Worm (Caenorhabditis elegans) whole organism, late embryonic: ENCODE measurements around the gene ZK1248.5.

Source experiments
- C08G9.2 ChIP-seq: sonication (generic microtip); optimal IDR thresholded peaks from 2 replicates; lab custom pipeline; 2016; ENCODE audit warnings: mild to moderate bottlenecking, missing genetic modification characterization, moderate library complexity, missing compliant biosample characterization
- K09A11.1 ChIP-seq: sonication (generic microtip); optimal IDR thresholded peaks from 2 replicates; lab custom pipeline; 2017; ENCODE audit warnings: antibody characterized with exemption, mild to moderate bottlenecking, missing genetic modification characterization, missing compliant biosample characterization; ENCODE audit not compliant: insufficient read depth
- T23F11.4 ChIP-seq: fragments of 200-800 bp; sonication (Bioruptor generic); optimal IDR thresholded peaks from 2 replicates; lab custom pipeline; 2018; ENCODE audit warnings: mild to moderate bottlenecking, missing genetic modification characterization, missing compliant biosample characterization
- Y22D7AL.16 ChIP-seq: sonication (generic microtip); optimal IDR thresholded peaks from 2 replicates; lab custom pipeline; 2016; ENCODE audit warnings: missing genetic modification characterization, missing compliant biosample characterization
- ama-1 ChIP-seq: fragments of 150-350 bp; optimal IDR thresholded peaks from 2 replicates; lab custom pipeline; 2014
- ceh-14 ChIP-seq: sonication (generic microtip); optimal IDR thresholded peaks from 2 replicates; lab custom pipeline; 2016; ENCODE audit warnings: missing genotype, missing genetic modification characterization, missing compliant biosample characterization
- ceh-19 ChIP-seq: fragments of 200-800 bp; sonication (Bioruptor generic); optimal IDR thresholded peaks from 2 replicates; lab custom pipeline; 2018; ENCODE audit warnings: mild to moderate bottlenecking, missing genetic modification characterization, missing compliant biosample characterization
- ceh-2 ChIP-seq: sonication (generic microtip); optimal IDR thresholded peaks from 2 replicates; lab custom pipeline; 2016; ENCODE audit warnings: missing genotype, missing genetic modification characterization, missing compliant biosample characterization
- ceh-24 ChIP-seq: sonication (generic microtip); optimal IDR thresholded peaks from 2 replicates; lab custom pipeline; 2016; ENCODE audit warnings: mild to moderate bottlenecking, missing genetic modification characterization, missing compliant biosample characterization
- ceh-31 ChIP-seq: sonication (generic microtip); optimal IDR thresholded peaks from 2 replicates; lab custom pipeline; 2016; ENCODE audit warnings: missing genetic modification characterization, missing compliant biosample characterization
- ceh-34 ChIP-seq: sonication (generic microtip); optimal IDR thresholded peaks from 2 replicates; lab custom pipeline; 2016; ENCODE audit warnings: mild to moderate bottlenecking, missing genetic modification characterization, missing compliant biosample characterization
- ceh-45 ChIP-seq: fragments of 200-800 bp; sonication (Bioruptor generic); IDR thresholded peaks from 2 replicates; pipeline ENCODE4 v1.3.6; 2022; ENCODE audit warnings: missing genetic modification reagents, missing genetic modification characterization, missing compliant biosample characterization
- ceh-48 ChIP-seq: sonication (generic microtip); optimal IDR thresholded peaks from 2 replicates; lab custom pipeline; 2016; ENCODE audit warnings: missing genetic modification characterization, inconsistent platforms, missing compliant biosample characterization
- ceh-9 ChIP-seq: sonication (generic microtip); optimal IDR thresholded peaks from 2 replicates; lab custom pipeline; 2016; ENCODE audit warnings: mild to moderate bottlenecking, missing genetic modification characterization, inconsistent platforms, missing compliant biosample characterization
- dve-1 ChIP-seq: sonication (generic microtip); optimal IDR thresholded peaks from 2 replicates; lab custom pipeline; 2017; ENCODE audit warnings: antibody characterized with exemption, mild to moderate bottlenecking, missing genetic modification characterization, missing compliant biosample characterization
- elt-2 ChIP-seq: sonication (generic microtip); optimal IDR thresholded peaks from 2 replicates; lab custom pipeline; 2016; ENCODE audit warnings: missing genetic modification reagents, missing genetic modification characterization, missing compliant biosample characterization
- elt-4 ChIP-seq: sonication (generic microtip); optimal IDR thresholded peaks from 2 replicates; lab custom pipeline; 2016; ENCODE audit warnings: missing genetic modification characterization, missing compliant biosample characterization
- ets-4 ChIP-seq: sonication (generic microtip); optimal IDR thresholded peaks from 2 replicates; lab custom pipeline; 2016; ENCODE audit warnings: missing genetic modification characterization, missing compliant biosample characterization
- fkh-6 ChIP-seq: sonication (generic microtip); optimal IDR thresholded peaks from 2 replicates; lab custom pipeline; 2016; ENCODE audit warnings: missing genetic modification characterization, missing compliant biosample characterization
- gmeb-2 ChIP-seq: sonication (generic microtip); optimal IDR thresholded peaks from 2 replicates; lab custom pipeline; 2016; ENCODE audit warnings: missing genetic modification characterization, inconsistent platforms, missing compliant biosample characterization
- hlh-13 ChIP-seq: fragments of 200-800 bp; sonication (Bioruptor generic); optimal IDR thresholded peaks from 2 replicates; lab custom pipeline; 2018; ENCODE audit warnings: mild to moderate bottlenecking, missing genetic modification characterization, missing compliant biosample characterization
- hlh-15 ChIP-seq: sonication (generic microtip); optimal IDR thresholded peaks from 2 replicates; lab custom pipeline; 2016; ENCODE audit warnings: missing genetic modification characterization, missing compliant biosample characterization
- hlh-30 ChIP-seq: sonication (generic microtip); optimal IDR thresholded peaks from 2 replicates; lab custom pipeline; 2017; ENCODE audit warnings: antibody characterized with exemption, missing genetic modification characterization, missing compliant biosample characterization; ENCODE audit not compliant: insufficient read depth
- hlh-6 ChIP-seq: sonication (generic microtip); optimal IDR thresholded peaks from 2 replicates; lab custom pipeline; 2016; ENCODE audit warnings: missing genotype, missing genetic modification characterization, missing compliant biosample characterization
- hlh-8 ChIP-seq: sonication (generic microtip); optimal IDR thresholded peaks from 2 replicates; lab custom pipeline; 2016; ENCODE audit warnings: missing genotype, missing genetic modification characterization, missing compliant biosample characterization
- mec-3 ChIP-seq: sonication (generic microtip); optimal IDR thresholded peaks from 2 replicates; lab custom pipeline; 2016; ENCODE audit warnings: borderline replicate concordance, missing genetic modification characterization, missing compliant biosample characterization
- nfya-1 ChIP-seq: sonication (generic microtip); optimal IDR thresholded peaks from 2 replicates; lab custom pipeline; 2017; ENCODE audit warnings: missing genetic modification characterization, mild to moderate bottlenecking, missing compliant biosample characterization, antibody characterized with exemption, moderate library complexity
- nhr-11 ChIP-seq: fragments of 150-350 bp; optimal IDR thresholded peaks from 2 replicates; lab custom pipeline; 2014; ENCODE audit warnings: missing biosample characterization, missing genetic modification characterization
- nhr-232 ChIP-seq: sonication (generic microtip); optimal IDR thresholded peaks from 2 replicates; lab custom pipeline; 2016; ENCODE audit warnings: missing genetic modification characterization, missing compliant biosample characterization
- pat-9 ChIP-seq: fragments of 200-800 bp; sonication (Bioruptor generic); optimal IDR thresholded peaks from 2 replicates; lab custom pipeline; 2018; ENCODE audit warnings: mild to moderate bottlenecking, missing genetic modification characterization, moderate library complexity, missing compliant biosample characterization
- pha-4 ChIP-seq: fragments of 150-350 bp; optimal IDR thresholded peaks from 2 replicates; lab custom pipeline; 2018; ENCODE audit warnings: missing biosample characterization, missing genetic modification reagents, missing genetic modification characterization
- ref-2 ChIP-seq: sonication (generic microtip); optimal IDR thresholded peaks from 2 replicates; lab custom pipeline; 2016; ENCODE audit warnings: missing genetic modification characterization, missing compliant biosample characterization
- rnt-1 ChIP-seq: sonication (generic microtip); optimal IDR thresholded peaks from 2 replicates; lab custom pipeline; 2016; ENCODE audit warnings: missing genetic modification characterization, missing compliant biosample characterization
- sdc-2 ChIP-seq: sonication (generic microtip); optimal IDR thresholded peaks from 2 replicates; lab custom pipeline; 2016; ENCODE audit warnings: missing genotype, missing genetic modification characterization, missing compliant biosample characterization
- tbx-2 ChIP-seq: sonication (generic microtip); optimal IDR thresholded peaks from 2 replicates; lab custom pipeline; 2016; ENCODE audit warnings: missing genetic modification characterization, missing compliant biosample characterization
- ttx-3 ChIP-seq: sonication (generic microtip); optimal IDR thresholded peaks from 2 replicates; lab custom pipeline; 2016; ENCODE audit warnings: missing genetic modification reagents, missing genetic modification characterization, missing compliant biosample characterization
- unc-42 ChIP-seq: sonication (generic microtip); optimal IDR thresholded peaks from 2 replicates; lab custom pipeline; 2016; ENCODE audit warnings: missing genotype, missing genetic modification characterization, missing compliant biosample characterization
- zip-5 ChIP-seq: sonication (generic microtip); optimal IDR thresholded peaks from 2 replicates; lab custom pipeline; 2016; ENCODE audit warnings: missing genetic modification characterization, missing compliant biosample characterization

ZK1248.5 gene

ce11 chrII:5818298-5818697 is 8.0 kb downstream of the ZK1248.5 start, which contains the start of gene ZK1248.4:
Gene ZK1248.4, plus strand, starts transcription at chrII:5818598.
- TF ChIP-seq gmeb-2: no peak
- TF ChIP-seq ceh-2 (tag; lab: Kevin White, UChicago): no peak
- no peak for TF ChIP-seq Y22D7AL.16 (tag; lab: Kevin White, UChicago)
- TF ChIP-seq nhr-11 (tag; lab: Kevin White, UChicago): no peak
- TF ChIP-seq mec-3: no peak
- no peak for TF ChIP-seq ceh-34 (tag; lab: Kevin White, UChicago)
- TF ChIP-seq elt-4 (tag; lab: Kevin White, UChicago): no peak
- TF ChIP-seq dve-1: no peak
- no peak for TF ChIP-seq K09A11.1 (tag; lab: Kevin White, UChicago)
- TF ChIP-seq ceh-14 (tag; lab: Kevin White, UChicago): no peak
- no peak for TF ChIP-seq hlh-8 (tag; lab: Kevin White, UChicago)
- no peak for TF ChIP-seq tbx-2 (tag; lab: Kevin White, UChicago)
- TF ChIP-seq T23F11.4 (GFP tag; lab: Kevin White, UChicago): no peak
- no peak for TF ChIP-seq pha-4
- TF ChIP-seq nfya-1 (tag; lab: Kevin White, UChicago): no peak

- peak; percentile 13 for TF ChIP-seq unc-42
- peak; percentile 48 for TF ChIP-seq ref-2
- TF ChIP-seq ceh-2 (tag; lab: Kevin White, UChicago): peak; percentile 70
- no peak for TF ChIP-seq ceh-45 (GFP tag; lab: Robert Waterston, UW)
- peak; percentile 68 for TF ChIP-seq C08G9.2
- peak; percentile 71 for TF ChIP-seq ceh-31 (tag; lab: Kevin White, UChicago)
- TF ChIP-seq ceh-14 (tag; lab: Kevin White, UChicago): peak; percentile 26
- TF ChIP-seq tbx-2 (tag; lab: Kevin White, UChicago): peak; percentile 65
- peak; percentile 12 for TF ChIP-seq fkh-6
- no peak for TF ChIP-seq ceh-48 (tag; lab: Kevin White, UChicago)
- peak; percentile 11 for TF ChIP-seq hlh-8 (tag; lab: Kevin White, UChicago)
- peak; percentile 63 for TF ChIP-seq ets-4 (tag; lab: Kevin White, UChicago)
- peak; percentile 24 for TF ChIP-seq zip-5
- TF ChIP-seq hlh-13 (GFP tag; lab: Kevin White, UChicago): no peak
- TF ChIP-seq, all 69 proteins: peak for 11
These were observed 9.3 kb downstream of the ZK1248.5 start for ce11 chrII:5819655-5820054.

ce11 chrII:5820282-5820762 is 10.0 kb downstream of the ZK1248.5 start, which contains the start of gene ehs-1:
Gene ehs-1, plus strand, starts transcription at chrII:5820712.
- TF ChIP-seq ceh-48 (tag; lab: Kevin White, UChicago): peak; percentile 84
- TF ChIP-seq ceh-19 (GFP tag; lab: Kevin White, UChicago): no peak

DNA sequence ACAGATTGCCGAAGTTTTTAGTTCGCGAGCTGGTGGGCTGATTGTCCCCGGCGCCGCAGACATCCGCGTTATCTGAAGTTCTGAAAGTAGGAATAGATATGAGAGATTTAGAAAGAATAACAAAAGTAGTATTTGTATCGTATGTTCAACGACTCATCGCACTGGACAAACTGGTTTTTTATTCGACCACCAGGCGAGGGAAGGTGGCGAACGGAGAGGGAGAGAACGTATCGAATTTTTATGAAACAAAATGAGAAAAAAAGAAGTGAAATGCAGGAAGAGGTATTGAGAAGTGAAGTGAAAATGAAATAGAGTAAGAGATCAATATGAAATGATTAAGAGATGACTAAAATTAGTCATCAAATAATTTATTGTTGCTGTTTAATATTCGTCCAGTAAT is 17.1 kb downstream of the ZK1248.5 start, which contains the start of gene tbc-2:
TSS of gene tbc-2 (minus strand) at position 80 of the 400 bp plus-strand sequence.
- no peak for TF ChIP-seq ets-4 (tag; lab: Kevin White, UChicago)
- no peak for TF ChIP-seq hlh-30 (tag; lab: Kevin White, UChicago)
- no peak for TF ChIP-seq nhr-232 (tag; lab: Kevin White, UChicago)
- no peak for TF ChIP-seq ceh-24 (tag; lab: Kevin White, UChicago)
- no peak for TF ChIP-seq zip-5
- TF ChIP-seq elt-4 (tag; lab: Kevin White, UChicago): no peak
- TF ChIP-seq tbx-2 (tag; lab: Kevin White, UChicago): no peak
- TF ChIP-seq elt-2 (tag; lab: Kevin White, UChicago): no peak
- no peak for TF ChIP-seq pat-9 (tag; lab: Kevin White, UChicago)
- no peak for TF ChIP-seq hlh-6 (tag; lab: Kevin White, UChicago)
- no peak for TF ChIP-seq ttx-3
- TF ChIP-seq pha-4: no peak
- TF ChIP-seq sdc-2: no peak
- no peak for TF ChIP-seq ama-1 (lab: Kevin White, UChicago)
- TF ChIP-seq ceh-9: no peak
- TF ChIP-seq hlh-8 (tag; lab: Kevin White, UChicago): no peak
- no peak for TF ChIP-seq rnt-1 (tag; lab: Kevin White, UChicago)
- no peak for TF ChIP-seq hlh-15
